Fruit fly (Drosophila melanogaster) whole organism, embryonic: Measurements from ENCODE around the gene CG13671.

Experiments used
- Atf3 ChIP-seq: fragments of 200-800 bp; sonication (Bioruptor generic); optimal IDR thresholded peaks from 3 replicates; lab custom pipeline; 2016; ENCODE audit warnings: missing biosample characterization, missing genetic modification characterization
- CG4820 ChIP-seq: fragments of 200-800 bp; sonication (Bioruptor generic); optimal IDR thresholded peaks from 3 replicates; lab custom pipeline; 2016; ENCODE audit warnings: missing biosample characterization, missing genetic modification characterization
- CG8924 ChIP-seq: fragments of 200-800 bp; optimal IDR thresholded peaks from 3 replicates; lab custom pipeline; 2019; ENCODE audit warnings: missing biosample characterization, mild to moderate bottlenecking, missing genetic modification characterization, moderate library complexity
- seq ChIP-seq: fragments of 200-800 bp; sonication (Bioruptor generic); IDR thresholded peaks from 2 replicates; pipeline ENCODE4 v1.3.6; 2022; ENCODE audit warnings: missing biosample characterization, missing genetic modification characterization
- zfh2 ChIP-seq: fragments of 200-800 bp; sonication (Bioruptor generic); optimal IDR thresholded peaks from 2 replicates; lab custom pipeline; 2016; ENCODE audit warnings: missing biosample characterization, missing genetic modification characterization

dm6 chr3L:8318916-8319506 lies 19.1 kb downstream of the CG13671 start, which contains the start of gene CG43059:
- TF ChIP-seq seq (GFP tag; lab: Robert Waterston, UW), result no peak
- TF ChIP-seq CG4820, result no peak
- TF ChIP-seq zfh2 (GFP tag; lab: Kevin White, UChicago), result no peak
- TF ChIP-seq CG8924 (tag; lab: Kevin White, UChicago), result no peak
- TF ChIP-seq Atf3 (GFP tag; lab: Kevin White, UChicago), result no peak
